Fruit fly (Drosophila melanogaster) whole organism, adult: ENCODE results near the gene CG14668.

ENCODE experiments used
- CG11617 ChIP-seq: fragments of 200-800 bp; sonication (Bioruptor generic); optimal IDR thresholded peaks from 2 replicates; lab custom pipeline; 2017; ENCODE audit warnings: mild to moderate bottlenecking, missing biosample characterization, missing genetic modification reagents, missing genetic modification characterization
- CG12768 ChIP-seq: fragments of 200-800 bp; sonication (Bioruptor generic); optimal IDR thresholded peaks from 2 replicates; lab custom pipeline; 2017; ENCODE audit warnings: missing biosample characterization, missing genetic modification characterization, mild to moderate bottlenecking, moderate library complexity, missing genetic modification reagents
- CG14711 ChIP-seq: fragments of 200-800 bp; sonication (Bioruptor generic); optimal IDR thresholded peaks from 2 replicates; lab custom pipeline; 2018; ENCODE audit warnings: missing biosample characterization, mild to moderate bottlenecking, missing genetic modification characterization, moderate library complexity
- CG1620 ChIP-seq: fragments of 200-800 bp; sonication (Bioruptor generic); optimal IDR thresholded peaks from 2 replicates; lab custom pipeline; 2016; ENCODE audit warnings: missing biosample characterization, missing genetic modification characterization
- CG33017 ChIP-seq: fragments of 200-800 bp; sonication (Bioruptor generic); optimal IDR thresholded peaks from 2 replicates; lab custom pipeline; 2018; ENCODE audit warnings: missing biosample characterization, mild to moderate bottlenecking, missing genetic modification characterization, moderate library complexity
- CG5204 ChIP-seq: fragments of 200-800 bp; sonication (Bioruptor generic); optimal IDR thresholded peaks from 2 replicates; lab custom pipeline; 2016; ENCODE audit warnings: missing biosample characterization, missing genetic modification characterization
- CG7045 ChIP-seq: fragments of 200-800 bp; sonication (Bioruptor generic); optimal IDR thresholded peaks from 2 replicates; lab custom pipeline; 2017; ENCODE audit warnings: missing biosample characterization, mild to moderate bottlenecking, missing genetic modification characterization
- CG7101 ChIP-seq: fragments of 200-800 bp; sonication (Bioruptor generic); optimal IDR thresholded peaks from 2 replicates; lab custom pipeline; 2018; ENCODE audit warnings: missing biosample characterization, mild to moderate bottlenecking, missing genetic modification characterization, moderate library complexity
- Clk ChIP-seq: fragments of 200-800 bp; sonication (Bioruptor generic); optimal IDR thresholded peaks from 2 replicates; lab custom pipeline; 2017; ENCODE audit warnings: missing biosample characterization, missing genetic modification characterization
- Crg-1 ChIP-seq: fragments of 200-800 bp; sonication (Bioruptor generic); optimal IDR thresholded peaks from 2 replicates; lab custom pipeline; 2016; ENCODE audit warnings: missing biosample characterization, missing genetic modification characterization
- Hr96 ChIP-seq: fragments of 200-800 bp; sonication (Bioruptor generic); optimal IDR thresholded peaks from 2 replicates; lab custom pipeline; 2016; ENCODE audit warnings: missing biosample characterization, missing genetic modification characterization
- Mnt ChIP-seq: fragments of 200-800 bp; sonication (Bioruptor generic); optimal IDR thresholded peaks from 2 replicates; lab custom pipeline; 2016; ENCODE audit warnings: missing biosample characterization, mild to moderate bottlenecking, missing genetic modification characterization
- bab1 ChIP-seq: fragments of 200-800 bp; sonication (Bioruptor generic); optimal IDR thresholded peaks from 3 replicates; lab custom pipeline; 2019; ENCODE audit warnings: missing biosample characterization, mild to moderate bottlenecking, missing genetic modification characterization, moderate library complexity
- cic ChIP-seq: fragments of 200-800 bp; sonication (Bioruptor generic); optimal IDR thresholded peaks from 2 replicates; lab custom pipeline; 2017; ENCODE audit warnings: missing biosample characterization, mild to moderate bottlenecking, missing genetic modification characterization, moderate library complexity
- cnc ChIP-seq, 2 experiments: fragments of >200 bp; optimal IDR thresholded peaks; 2 replicates each; lab custom pipeline; 2017
- kay ChIP-seq: fragments of 200-800 bp; sonication (Bioruptor generic); peaks from one replicate; lab custom pipeline; 2016; ENCODE audit warnings: missing biosample characterization, missing genetic modification characterization, borderline replicate concordance
- ovo ChIP-seq: fragments of 200-800 bp; sonication (Bioruptor generic); optimal IDR thresholded peaks from 2 replicates; lab custom pipeline; 2016; ENCODE audit warnings: missing biosample characterization, missing genetic modification characterization
- pad ChIP-seq: fragments of 200-800 bp; sonication (Bioruptor generic); optimal IDR thresholded peaks from 3 replicates; lab custom pipeline; 2017; ENCODE audit warnings: missing biosample characterization, missing genetic modification characterization, mild to moderate bottlenecking, moderate library complexity, missing genetic modification reagents
- tj ChIP-seq: fragments of 200-800 bp; sonication (Bioruptor generic); optimal IDR thresholded peaks from 3 replicates; lab custom pipeline; 2017; ENCODE audit warnings: missing biosample characterization, mild to moderate bottlenecking, missing genetic modification characterization, moderate library complexity
- toe ChIP-seq: fragments of 200-800 bp; sonication (Bioruptor generic); optimal IDR thresholded peaks from 2 replicates; lab custom pipeline; 2016; ENCODE audit warnings: missing biosample characterization, missing genetic modification characterization

Gene CG14668

dm6 chr3R:5387564-5387963 is at the start of gene CG14668:
CG14668 (minus strand) TSS chr3R:5387664.
- TF ChIP-seq CG12768 (GFP tag; lab: Kevin White, UChicago) (no peak), Hr96 (GFP tag; lab: Kevin White, UChicago) (no peak), Mnt (GFP tag; lab: Kevin White, UChicago) (no peak), CG11617 (GFP tag; lab: Kevin White, UChicago) (no peak), tj (GFP tag; lab: Kevin White, UChicago) (no peak), Crg-1 (GFP tag; lab: Kevin White, UChicago) (no peak), CG5204 (GFP tag; lab: Kevin White, UChicago) (no peak), kay (GFP tag; lab: Kevin White, UChicago) (no peak), CG33017 (tag; lab: Kevin White, UChicago) (no peak), cnc (optimal IDR thresholded peaks at IDR 0.05; lab: Kevin White, UChicago) (no peak), bab1 (GFP tag; lab: Kevin White, UChicago) (no peak), CG7101 (no peak)

DNA sequence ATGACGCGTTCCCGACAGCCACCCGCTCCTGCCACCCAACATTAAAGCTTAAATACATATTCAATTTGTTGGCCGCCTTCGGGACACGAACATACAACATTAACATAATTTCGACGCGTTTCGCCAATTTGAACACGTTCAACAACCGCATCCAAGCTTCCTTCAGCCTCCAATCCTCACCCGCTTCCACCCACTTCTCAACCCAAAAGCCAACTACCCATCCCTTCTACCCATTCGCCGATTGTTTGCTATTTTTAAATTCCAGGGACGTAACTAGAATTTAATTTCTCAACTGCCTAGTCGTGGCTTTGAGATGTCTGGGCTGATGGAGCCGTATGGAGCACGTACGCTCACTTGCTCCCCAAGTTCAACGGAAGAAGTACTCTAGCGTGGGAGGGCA is 42.3 kb upstream of the CG14668 start:
- no peak for TF ChIP-seq Hr96 (GFP tag; lab: Kevin White, UChicago)
- TF ChIP-seq toe (GFP tag; lab: Kevin White, UChicago): no peak
- TF ChIP-seq ovo: no peak
- no peak for TF ChIP-seq Crg-1 (GFP tag; lab: Kevin White, UChicago)
- TF ChIP-seq CG12768 (GFP tag; lab: Kevin White, UChicago): no peak
- no peak for TF ChIP-seq cic (GFP tag; lab: Kevin White, UChicago)
- no peak for TF ChIP-seq CG14711 (tag; lab: Kevin White, UChicago)
- TF ChIP-seq CG5204 (GFP tag; lab: Kevin White, UChicago): no peak
- TF ChIP-seq cnc (optimal IDR thresholded peaks at IDR 0.05; lab: Kevin White, UChicago): no peak
- TF ChIP-seq pad: no peak
- no peak for TF ChIP-seq kay (GFP tag; lab: Kevin White, UChicago)
- no peak for TF ChIP-seq CG11617 (GFP tag; lab: Kevin White, UChicago)
- no peak for TF ChIP-seq CG7101
- no peak for TF ChIP-seq tj (GFP tag; lab: Kevin White, UChicago)
- no peak for TF ChIP-seq CG1620 (GFP tag; lab: Kevin White, UChicago)
- TF ChIP-seq Mnt (GFP tag; lab: Kevin White, UChicago): no peak
- no peak for TF ChIP-seq bab1 (GFP tag; lab: Kevin White, UChicago)

- TF ChIP-seq Mnt (GFP tag; lab: Kevin White, UChicago) (no peak), CG7045 (GFP tag; lab: Kevin White, UChicago) (no peak), Crg-1 (GFP tag; lab: Kevin White, UChicago) (no peak), kay (GFP tag; lab: Kevin White, UChicago) (no peak), toe (GFP tag; lab: Kevin White, UChicago) (no peak), bab1 (GFP tag; lab: Kevin White, UChicago) (no peak), Hr96 (GFP tag; lab: Kevin White, UChicago) (no peak), CG7101 (no peak), ovo (no peak), CG5204 (GFP tag; lab: Kevin White, UChicago) (no peak), Clk (GFP tag; lab: Kevin White, UChicago) (no peak), tj (GFP tag; lab: Kevin White, UChicago) (no peak), CG11617 (GFP tag; lab: Kevin White, UChicago) (no peak), CG1620 (GFP tag; lab: Kevin White, UChicago) (no peak), CG14711 (tag; lab: Kevin White, UChicago) (no peak), CG33017 (tag; lab: Kevin White, UChicago) (no peak), pad (no peak), CG12768 (GFP tag; lab: Kevin White, UChicago) (no peak)
Observed at dm6 chr3R:5427157-5427556, 39.7 kb upstream of the CG14668 start, which contains the start of gene CG12147. CG12147 (minus strand) TSS chr3R:5427257.

- TF ChIP-seq CG14711 (tag; lab: Kevin White, UChicago): no peak
- TF ChIP-seq CG33017 (tag; lab: Kevin White, UChicago): no peak
- TF ChIP-seq CG5204 (GFP tag; lab: Kevin White, UChicago): no peak
- no peak for TF ChIP-seq tj (GFP tag; lab: Kevin White, UChicago)
- TF ChIP-seq bab1 (GFP tag; lab: Kevin White, UChicago): no peak
- no peak for TF ChIP-seq CG7101
- TF ChIP-seq kay (GFP tag; lab: Kevin White, UChicago): peak; percentile 60
Observed at dm6 chr3R:5422123-5422522, 34.7 kb upstream of the CG14668 start.

DNA sequence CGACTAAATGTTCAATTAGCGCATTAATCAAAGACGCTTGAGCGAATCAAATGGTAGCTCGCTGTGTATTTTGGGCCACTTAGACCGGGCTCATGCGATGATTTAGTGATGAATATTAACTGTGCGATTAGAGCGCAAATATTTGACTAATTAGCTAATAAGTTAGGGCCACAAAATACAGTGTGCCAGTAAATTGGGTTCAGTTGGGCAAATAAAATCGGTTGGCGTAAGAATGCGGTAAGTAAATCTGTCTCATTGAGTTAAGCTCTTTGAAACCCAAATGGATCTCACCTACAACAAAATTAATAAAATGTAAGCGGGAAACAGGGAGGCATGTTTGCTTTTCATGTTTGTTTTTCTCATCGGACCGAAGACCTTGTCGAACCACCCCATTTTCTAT is 33.0 kb upstream of the CG14668 start:
- no peak for TF ChIP-seq CG7045 (GFP tag; lab: Kevin White, UChicago)
- TF ChIP-seq cic (GFP tag; lab: Kevin White, UChicago): no peak
- TF ChIP-seq CG1620 (GFP tag; lab: Kevin White, UChicago): no peak
- TF ChIP-seq Hr96 (GFP tag; lab: Kevin White, UChicago): no peak
- no peak for TF ChIP-seq CG12768 (GFP tag; lab: Kevin White, UChicago)
- TF ChIP-seq CG5204 (GFP tag; lab: Kevin White, UChicago): no peak
- TF ChIP-seq bab1 (GFP tag; lab: Kevin White, UChicago): no peak
- no peak for TF ChIP-seq cnc (optimal IDR thresholded peaks at IDR 0.05; lab: Kevin White, UChicago)
- TF ChIP-seq CG33017 (tag; lab: Kevin White, UChicago): no peak
- TF ChIP-seq pad: no peak

DNA sequence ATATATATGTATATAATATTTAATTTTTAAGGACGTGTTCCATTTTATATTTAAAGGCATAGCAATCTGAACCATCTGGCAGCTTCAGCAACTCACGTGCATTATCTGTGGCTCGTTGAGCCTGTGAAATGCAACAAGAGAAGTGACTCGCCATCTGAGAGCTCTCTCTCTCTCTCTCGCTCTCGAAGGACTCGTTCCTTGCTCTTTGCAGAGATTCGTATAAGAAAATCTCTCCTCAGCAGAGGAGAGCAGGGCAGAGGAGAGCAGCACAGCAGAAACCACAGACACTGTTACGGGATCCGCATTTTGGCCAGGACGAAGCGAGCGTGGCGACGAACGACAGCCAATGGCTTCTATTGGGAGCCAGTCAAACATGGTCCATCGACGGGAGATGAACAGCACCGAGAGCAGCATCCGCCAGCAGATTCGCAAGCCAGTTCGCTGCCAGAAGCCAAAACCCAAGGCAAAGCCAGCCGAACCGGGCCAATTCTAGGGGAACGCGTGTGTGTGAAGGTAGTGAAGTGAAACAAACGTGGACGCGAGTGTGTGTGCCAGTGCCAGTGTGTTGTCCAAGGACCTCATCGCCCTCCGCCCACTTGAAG is 26.8 kb upstream of the CG14668 start, which contains the start of gene CG14669:
Gene CG14669, plus strand, starts transcription at position 381 of the 602 bp plus-strand sequence.
- TF ChIP-seq CG11617 (GFP tag; lab: Kevin White, UChicago) (no peak), Crg-1 (GFP tag; lab: Kevin White, UChicago) (no peak), pad (no peak), CG14711 (tag; lab: Kevin White, UChicago) (no peak), ovo (no peak), CG12768 (GFP tag; lab: Kevin White, UChicago) (no peak), bab1 (GFP tag; lab: Kevin White, UChicago) (no peak), Clk (GFP tag; lab: Kevin White, UChicago) (no peak), CG7101 (no peak)
